Worm (Caenorhabditis elegans): ENCODE results near the gene ZK1307.9.

The ZK1307.9 gene

ce11 chrII:9617902-9618245, 31.4 kb upstream of the ZK1307.9 start:
- TF ChIP-seq lin-15B (tag; optimal IDR thresholded peaks at IDR 0.05): no peak
- no peak for TF ChIP-seq nhr-12 (tag; optimal IDR thresholded peaks at IDR 0.05)
- no peak for TF ChIP-seq skn-1 (tag; optimal IDR thresholded peaks at IDR 0.05)
- TF ChIP-seq ces-1 (GFP tag; optimal IDR thresholded peaks at IDR 0.05): no peak
- no peak for TF ChIP-seq lsy-2 (tag; optimal IDR thresholded peaks at IDR 0.05)
- no peak for TF ChIP-seq pqm-1 (tag; optimal IDR thresholded peaks at IDR 0.05)
- TF ChIP-seq lin-13 (GFP tag; optimal IDR thresholded peaks at IDR 0.05): no peak
- TF ChIP-seq lin-35 (GFP tag; optimal IDR thresholded peaks at IDR 0.05): no peak
- TF ChIP-seq egl-13 (tag; optimal IDR thresholded peaks at IDR 0.05): no peak
- TF ChIP-seq alr-1 (tag; optimal IDR thresholded peaks at IDR 0.05; ENCODE audit: borderline replicate concordance): no peak
- no peak for TF ChIP-seq ets-5 (GFP tag; IDR thresholded peaks at IDR 0.05)
- TF ChIP-seq pag-3 (tag; optimal IDR thresholded peaks at IDR 0.05; ENCODE audit: borderline replicate concordance, insufficient read depth): no peak
- TF ChIP-seq nhr-90 (tag; optimal IDR thresholded peaks at IDR 0.05; ENCODE audit: poor library complexity): peak; percentile 25
- peak; percentile 16 for TF ChIP-seq zip-4 (GFP tag; optimal IDR thresholded peaks at IDR 0.05)
- TF ChIP-seq jun-1 (tag; optimal IDR thresholded peaks at IDR 0.05): peak; percentile 2
- TF ChIP-seq F16B12.6 (tag; optimal IDR thresholded peaks at IDR 0.05): no peak
- no peak for TF ChIP-seq aly-2 (tag; optimal IDR thresholded peaks at IDR 0.05)
- TF ChIP-seq lin-14 (GFP tag; optimal IDR thresholded peaks at IDR 0.05): peak; percentile 21
- TF ChIP-seq C04F5.9 (tag; optimal IDR thresholded peaks at IDR 0.05): no peak
- TF ChIP-seq vab-15 (tag; optimal IDR thresholded peaks at IDR 0.05): no peak
- no peak for TF ChIP-seq nhr-85 (tag)
- no peak for TF ChIP-seq fos-1 (tag; optimal IDR thresholded peaks at IDR 0.05)
- no peak for TF ChIP-seq mdl-1 (tag; optimal IDR thresholded peaks at IDR 0.05)
- TF ChIP-seq nhr-237 (tag; optimal IDR thresholded peaks at IDR 0.05): no peak
- TF ChIP-seq nhr-71 (tag; optimal IDR thresholded peaks at IDR 0.05): no peak
- TF ChIP-seq snu-23 (GFP tag; optimal IDR thresholded peaks at IDR 0.05): peak; percentile 19
- TF ChIP-seq ceh-63 (GFP tag; optimal IDR thresholded peaks at IDR 0.05): no peak

ce11 chrII:9618759-9619158, 30.5 kb upstream of the ZK1307.9 start:
- no peak for TF ChIP-seq lin-39 (tag; optimal IDR thresholded peaks at IDR 0.05)
- TF ChIP-seq snpc-4 (tag; optimal IDR thresholded peaks at IDR 0.05): no peak
- no peak for TF ChIP-seq lin-13 (GFP tag; optimal IDR thresholded peaks at IDR 0.05)
- no peak for TF ChIP-seq ets-5 (GFP tag; IDR thresholded peaks at IDR 0.05)
- peak; percentile 26 for TF ChIP-seq nhr-85 (tag)
- TF ChIP-seq nhr-77 (tag; optimal IDR thresholded peaks at IDR 0.05): no peak
- TF ChIP-seq mef-2 (tag; optimal IDR thresholded peaks at IDR 0.05): no peak
- TF ChIP-seq efl-1 (optimal IDR thresholded peaks at IDR 0.05): no peak
- TF ChIP-seq efl-1 (GFP tag; optimal IDR thresholded peaks at IDR 0.05 in 1 of 2): peak in 1 of 2 experiments; percentile 39
- TF ChIP-seq pag-3 (tag; optimal IDR thresholded peaks at IDR 0.05; ENCODE audit: borderline replicate concordance, insufficient read depth): no peak
- no peak for TF ChIP-seq xbp-1 (tag; optimal IDR thresholded peaks at IDR 0.05)
- TF ChIP-seq unc-62 (GFP tag; optimal IDR thresholded peaks at IDR 0.05): no peak
- no peak for TF ChIP-seq pax-3 (tag; optimal IDR thresholded peaks at IDR 0.05)
- TF ChIP-seq ceh-90 (tag; optimal IDR thresholded peaks at IDR 0.05): no peak
- TF ChIP-seq irx-1 (tag; optimal IDR thresholded peaks at IDR 0.05): no peak
- TF ChIP-seq fkh-8 (tag; optimal IDR thresholded peaks at IDR 0.05): no peak
- TF ChIP-seq nhr-90 (tag; optimal IDR thresholded peaks at IDR 0.05; ENCODE audit: poor library complexity): no peak
- no peak for TF ChIP-seq sup-37 (GFP tag; optimal IDR thresholded peaks at IDR 0.05)

ce11 chrII:9619402-9619862, 29.9 kb upstream of the ZK1307.9 start:
- TF ChIP-seq unc-130 (tag; optimal IDR thresholded peaks at IDR 0.05) (peak; percentile 59), sup-37 (GFP tag; optimal IDR thresholded peaks at IDR 0.05) (no peak), F16B12.6 (tag; optimal IDR thresholded peaks at IDR 0.05) (no peak), pqm-1 (tag; optimal IDR thresholded peaks at IDR 0.05) (no peak), mep-1 (tag; optimal IDR thresholded peaks at IDR 0.05) (peak; percentile 59), nhr-47 (tag; optimal IDR thresholded peaks at IDR 0.05) (peak; percentile 17), xbp-1 (tag; optimal IDR thresholded peaks at IDR 0.05) (peak; percentile 25), zip-4 (GFP tag; optimal IDR thresholded peaks at IDR 0.05) (no peak), ztf-11 (tag; optimal IDR thresholded peaks at IDR 0.05) (no peak), mef-2 (tag; optimal IDR thresholded peaks at IDR 0.05) (no peak), nhr-19 (GFP tag; conservative IDR thresholded peaks at IDR 0.05) (peak; percentile 61), nhr-85 (tag) (peak; percentile 87), nhr-12 (tag; optimal IDR thresholded peaks at IDR 0.05) (no peak), C34B4.2 (tag; optimal IDR thresholded peaks at IDR 0.05) (no peak), lin-14 (GFP tag; optimal IDR thresholded peaks at IDR 0.05) (peak; percentile 87), ama-1 (optimal IDR thresholded peaks at IDR 0.05) (peak; percentile 81), Y116A8C.19 (tag; optimal IDR thresholded peaks at IDR 0.05; ENCODE audit: borderline replicate concordance) (no peak), isw-1 (GFP tag; IDR thresholded peaks at IDR 0.05) (no peak), nhr-77 (tag; optimal IDR thresholded peaks at IDR 0.05) (no peak), nhr-90 (tag; optimal IDR thresholded peaks at IDR 0.05; ENCODE audit: poor library complexity) (peak; percentile 72), grh-1 (GFP tag; IDR thresholded peaks at IDR 0.05) (no peak), lsy-2 (tag; optimal IDR thresholded peaks at IDR 0.05) (peak; percentile 26 to 55), pax-3 (tag; optimal IDR thresholded peaks at IDR 0.05) (no peak), snpc-4 (tag; optimal IDR thresholded peaks at IDR 0.05) (no peak)

Data from whole organism, L1 larva.